Comparison of ENCODE assay signal across 2 worm cellular contexts in the genomic region with DNA sequence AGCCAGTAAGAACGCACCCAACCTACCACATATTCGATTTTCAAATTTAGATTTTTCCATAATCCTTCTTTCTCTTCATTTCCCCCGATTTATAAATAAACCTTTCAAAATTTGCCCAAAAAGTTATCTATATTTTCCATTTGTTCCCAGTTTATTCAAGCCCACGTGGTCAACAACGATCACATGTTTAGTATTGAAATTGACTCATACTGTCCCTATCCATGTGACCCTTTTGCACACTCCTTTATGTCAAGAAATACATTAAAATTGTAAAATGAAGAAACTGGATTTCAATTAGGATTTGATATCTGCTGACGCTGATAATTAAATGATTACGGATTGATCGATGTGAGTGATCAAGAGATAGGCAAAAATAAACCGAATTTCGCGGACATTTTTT.
TF ChIP-seq lines count a peak whose summit lies in the region.

No protein-coding gene starts in this region.

TF ChIP-seq in whole organism, L1 larva, 84 proteins besides CTCF, POLR2A, EP300 and RAD21 (continued from another document and continues in another):
- TF ChIP-seq aha-1 (tag; optimal IDR thresholded peaks at IDR 0.05; lab: Kevin White, UChicago) (no peak), lin-15B (tag; optimal IDR thresholded peaks at IDR 0.05; lab: Kevin White, UChicago) (no peak), jun-1 (tag; optimal IDR thresholded peaks at IDR 0.05; lab: Kevin White, UChicago) (peak; percentile 13), snu-23 (GFP tag; optimal IDR thresholded peaks at IDR 0.05; lab: Kevin White, UChicago) (no peak), isw-1 (GFP tag; IDR thresholded peaks at IDR 0.05; lab: Robert Waterston, UW) (no peak), pag-3 (tag; optimal IDR thresholded peaks at IDR 0.05; lab: Kevin White, UChicago; ENCODE audit: borderline replicate concordance, insufficient read depth) (no peak), hpl-2 (GFP tag; optimal IDR thresholded peaks at IDR 0.05; lab: Kevin White, UChicago) (no peak), nhr-20 (tag; optimal IDR thresholded peaks at IDR 0.05; lab: Kevin White, UChicago) (peak; percentile 96), nhr-84 (tag; optimal IDR thresholded peaks at IDR 0.05; lab: Kevin White, UChicago) (no peak), nhr-76 (tag; optimal IDR thresholded peaks at IDR 0.05; lab: Kevin White, UChicago) (no peak), irx-1 (tag; optimal IDR thresholded peaks at IDR 0.05; lab: Kevin White, UChicago) (peak; percentile 57), mdl-1 (tag; optimal IDR thresholded peaks at IDR 0.05; lab: Kevin White, UChicago) (peak in 1 of 2 experiments; percentile 91), mab-9 (GFP tag; IDR thresholded peaks at IDR 0.05; lab: Robert Waterston, UW) (no peak), mef-2 (tag; optimal IDR thresholded peaks at IDR 0.05; lab: Kevin White, UChicago) (no peak), hlh-17 (GFP tag; optimal IDR thresholded peaks at IDR 0.05; lab: Kevin White, UChicago; ENCODE audit: borderline replicate concordance) (no peak), elt-2 (tag; optimal IDR thresholded peaks at IDR 0.05; lab: Kevin White, UChicago) (peak; percentile 66), lin-39 (tag; optimal IDR thresholded peaks at IDR 0.05; lab: Kevin White, UChicago) (no peak), tbx-2 (tag; optimal IDR thresholded peaks at IDR 0.05; lab: Kevin White, UChicago) (peak; percentile 65), F16B12.6 (tag; optimal IDR thresholded peaks at IDR 0.05; lab: Kevin White, UChicago) (no peak), C04F5.9 (tag; optimal IDR thresholded peaks at IDR 0.05; lab: Kevin White, UChicago) (no peak), lir-3 (tag; optimal IDR thresholded peaks at IDR 0.05; lab: Kevin White, UChicago; ENCODE audit: poor library complexity) (peak; percentile 70), skn-1 (tag; optimal IDR thresholded peaks at IDR 0.05; lab: Kevin White, UChicago) (peak; percentile 58), nhr-28 (tag; optimal IDR thresholded peaks at IDR 0.05; lab: Kevin White, UChicago) (no peak), ztf-4 (tag; optimal IDR thresholded peaks at IDR 0.05; lab: Kevin White, UChicago) (no peak), efl-1 (optimal IDR thresholded peaks at IDR 0.05; lab: Kevin White, UChicago) (peak in 1 of 2 experiments; percentile 35), efl-1 (GFP tag; optimal IDR thresholded peaks at IDR 0.05 in 1 of 2; lab: Kevin White, UChicago) (peak; percentile 20 to 92), ztf-11 (tag; optimal IDR thresholded peaks at IDR 0.05; lab: Kevin White, UChicago) (no peak), sox-4 (tag; optimal IDR thresholded peaks at IDR 0.05; lab: Kevin White, UChicago) (no peak), nhr-71 (tag; optimal IDR thresholded peaks at IDR 0.05; lab: Kevin White, UChicago) (peak; percentile 91), xbp-1 (tag; optimal IDR thresholded peaks at IDR 0.05; lab: Kevin White, UChicago) (peak; percentile 26), aly-2 (tag; optimal IDR thresholded peaks at IDR 0.05; lab: Kevin White, UChicago) (no peak), pax-3 (tag; optimal IDR thresholded peaks at IDR 0.05; lab: Kevin White, UChicago) (peak; percentile 52), Y116A8C.19 (tag; optimal IDR thresholded peaks at IDR 0.05; lab: Kevin White, UChicago; ENCODE audit: borderline replicate concordance) (no peak), ets-5 (GFP tag; IDR thresholded peaks at IDR 0.05; lab: Robert Waterston, UW) (no peak), lsy-2 (tag; optimal IDR thresholded peaks at IDR 0.05; lab: Kevin White, UChicago) (peak; percentile 66 to 69), dpl-1 (GFP tag; optimal IDR thresholded peaks at IDR 0.05; lab: Kevin White, UChicago) (peak; percentile 31 to 51 (median 49)), sptf-1 (tag; optimal IDR thresholded peaks at IDR 0.05; lab: Kevin White, UChicago) (no peak), unc-130 (tag; optimal IDR thresholded peaks at IDR 0.05; lab: Kevin White, UChicago) (peak; percentile 88), dsc-1 (tag; optimal IDR thresholded peaks at IDR 0.05; lab: Kevin White, UChicago) (no peak), rnt-1 (tag; optimal IDR thresholded peaks at IDR 0.05; lab: Kevin White, UChicago) (no peak), C16A3.4 (tag; optimal IDR thresholded peaks at IDR 0.05; lab: Kevin White, UChicago) (peak; percentile 59), zag-1 (tag; optimal IDR thresholded peaks at IDR 0.05; lab: Kevin White, UChicago) (no peak), swsn-7 (tag; optimal IDR thresholded peaks at IDR 0.05; lab: Kevin White, UChicago) (peak; percentile 20), nhr-85 (tag; lab: Kevin White, UChicago) (peak; percentile 98), elt-3 (tag; optimal IDR thresholded peaks at IDR 0.05; lab: Kevin White, UChicago) (peak in 2 of 6 experiments; percentile 93 to 99), unc-98 (GFP tag; IDR thresholded peaks at IDR 0.05; lab: Robert Waterston, UW) (no peak), hlh-4 (tag; optimal IDR thresholded peaks at IDR 0.05; lab: Kevin White, UChicago) (no peak), nhr-237 (tag; optimal IDR thresholded peaks at IDR 0.05; lab: Kevin White, UChicago) (no peak), fkh-10 (GFP tag; optimal IDR thresholded peaks at IDR 0.05; lab: Kevin White, UChicago) (no peak), egl-27 (tag; optimal IDR thresholded peaks at IDR 0.05; lab: Kevin White, UChicago) (no peak), nhr-77 (tag; optimal IDR thresholded peaks at IDR 0.05; lab: Kevin White, UChicago) (no peak), sup-37 (GFP tag; optimal IDR thresholded peaks at IDR 0.05; lab: Kevin White, UChicago) (no peak), zip-4 (GFP tag; optimal IDR thresholded peaks at IDR 0.05; lab: Kevin White, UChicago) (no peak), egl-13 (tag; optimal IDR thresholded peaks at IDR 0.05; lab: Kevin White, UChicago) (no peak), tlp-1 (tag; optimal IDR thresholded peaks at IDR 0.05; lab: Kevin White, UChicago) (no peak), alr-1 (tag; optimal IDR thresholded peaks at IDR 0.05; lab: Kevin White, UChicago; ENCODE audit: borderline replicate concordance) (no peak), vab-15 (tag; optimal IDR thresholded peaks at IDR 0.05; lab: Kevin White, UChicago) (no peak), snpc-4 (tag; optimal IDR thresholded peaks at IDR 0.05; lab: Kevin White, UChicago) (no peak), nhr-90 (tag; optimal IDR thresholded peaks at IDR 0.05; lab: Kevin White, UChicago; ENCODE audit: poor library complexity) (peak; percentile 91), fos-1 (tag; optimal IDR thresholded peaks at IDR 0.05; lab: Kevin White, UChicago) (no peak), lin-14 (GFP tag; optimal IDR thresholded peaks at IDR 0.05; lab: Kevin White, UChicago) (peak; percentile 90), blmp-1 (tag; optimal IDR thresholded peaks at IDR 0.05; lab: Kevin White, UChicago) (peak; percentile 70), unc-62 (GFP tag; optimal IDR thresholded peaks at IDR 0.05; lab: Kevin White, UChicago) (no peak), ceh-90 (tag; optimal IDR thresholded peaks at IDR 0.05; lab: Kevin White, UChicago) (no peak), fkh-4 (tag; optimal IDR thresholded peaks at IDR 0.05; lab: Kevin White, UChicago; ENCODE audit: borderline replicate concordance) (no peak)

TF ChIP-seq in whole organism, L2 larva, 48 proteins besides CTCF, POLR2A, EP300 and RAD21 (continued from another document):
- TF ChIP-seq nhr-21 (tag; optimal IDR thresholded peaks at IDR 0.05; lab: Kevin White, UChicago) (peak; percentile 22), F13H6.1 (tag; optimal IDR thresholded peaks at IDR 0.05; lab: Kevin White, UChicago) (no peak), ztf-11 (tag; optimal IDR thresholded peaks at IDR 0.05; lab: Kevin White, UChicago) (no peak), unc-62 (GFP tag; optimal IDR thresholded peaks at IDR 0.05; lab: Kevin White, UChicago) (no peak), ztf-1 (GFP tag; conservative IDR thresholded peaks at IDR 0.05; lab: Robert Waterston, UW) (no peak), nhr-25 (tag; optimal IDR thresholded peaks at IDR 0.05; lab: Kevin White, UChicago) (no peak), elt-1 (tag; optimal IDR thresholded peaks at IDR 0.05; lab: Kevin White, UChicago) (no peak), ama-1 (optimal IDR thresholded peaks at IDR 0.05; lab: Kevin White, UChicago) (no peak), mdl-1 (tag; optimal IDR thresholded peaks at IDR 0.05; lab: Kevin White, UChicago) (peak in 1 of 2 experiments; percentile 27), aly-2 (tag; optimal IDR thresholded peaks at IDR 0.05; lab: Kevin White, UChicago) (no peak), nhr-10 (tag; optimal IDR thresholded peaks at IDR 0.05; lab: Kevin White, UChicago) (no peak), ztf-4 (tag; optimal IDR thresholded peaks at IDR 0.05; lab: Kevin White, UChicago) (peak; percentile 4), sma-3 (GFP tag; optimal IDR thresholded peaks at IDR 0.05; lab: Kevin White, UChicago) (peak; percentile 92), gmeb-1 (tag; optimal IDR thresholded peaks at IDR 0.05; lab: Kevin White, UChicago) (peak; percentile 72), R02D3.7 (tag; optimal IDR thresholded peaks at IDR 0.05; lab: Kevin White, UChicago) (no peak), unc-55 (GFP tag; optimal IDR thresholded peaks at IDR 0.05; lab: Kevin White, UChicago) (no peak), nhr-6 (tag; optimal IDR thresholded peaks at IDR 0.05; lab: Kevin White, UChicago) (no peak), crh-2 (tag; optimal IDR thresholded peaks at IDR 0.05; lab: Kevin White, UChicago) (peak; percentile 42), nhr-23 (tag; optimal IDR thresholded peaks at IDR 0.05; lab: Kevin White, UChicago) (no peak), ceh-82 (tag; optimal IDR thresholded peaks at IDR 0.05; lab: Kevin White, UChicago) (no peak), alr-1 (tag; optimal IDR thresholded peaks at IDR 0.05; lab: Kevin White, UChicago) (no peak), ZK546.5 (tag; optimal IDR thresholded peaks at IDR 0.05; lab: Kevin White, UChicago) (no peak), snpc-4 (tag; optimal IDR thresholded peaks at IDR 0.05; lab: Kevin White, UChicago) (no peak), mab-5 (tag; optimal IDR thresholded peaks at IDR 0.05; lab: Kevin White, UChicago) (no peak), lin-11 (tag; optimal IDR thresholded peaks at IDR 0.05; lab: Kevin White, UChicago) (no peak), dmd-4 (tag; optimal IDR thresholded peaks at IDR 0.05; lab: Kevin White, UChicago) (no peak), lsy-2 (tag; optimal IDR thresholded peaks at IDR 0.05; lab: Kevin White, UChicago) (no peak), zag-1 (tag; optimal IDR thresholded peaks at IDR 0.05; lab: Kevin White, UChicago) (no peak), lin-39 (tag; optimal IDR thresholded peaks at IDR 0.05; lab: Kevin White, UChicago) (no peak), peb-1 (tag; optimal IDR thresholded peaks at IDR 0.05; lab: Kevin White, UChicago) (no peak)
